Worm (Caenorhabditis elegans): ENCODE results near the gene C50H2.7.

- no peak for TF ChIP-seq med-1 (GFP tag; optimal IDR thresholded peaks at IDR 0.05; ENCODE audit: insufficient read depth)
- TF ChIP-seq ztf-23 (GFP tag; IDR thresholded peaks at IDR 0.05), result no peak
- no peak for TF ChIP-seq cog-1 (tag; optimal IDR thresholded peaks at IDR 0.05)
- TF ChIP-seq klf-2 (GFP tag; conservative IDR thresholded peaks at IDR 0.05), result no peak
- no peak for TF ChIP-seq tab-1 (GFP tag; IDR thresholded peaks at IDR 0.05)
- no peak for TF ChIP-seq flt-1 (GFP tag; IDR thresholded peaks at IDR 0.05)
These were observed 1.8 kb downstream of the C50H2.7 start for ce11 chrV:9924389-9924788.
